Fruit fly (Drosophila melanogaster) Kc167 (cell line): Measurements from ENCODE around the gene ps.

Experiments used
- Myc ChIP-seq: fragments of >200 bp; optimal IDR thresholded peaks from 2 replicates; lab custom pipeline; 2017; ENCODE audit warnings: missing external identifiers
- Sin3A ChIP-seq: fragments of >200 bp; optimal IDR thresholded peaks from 2 replicates; lab custom pipeline; 2018; ENCODE audit warnings: missing external identifiers

DNA sequence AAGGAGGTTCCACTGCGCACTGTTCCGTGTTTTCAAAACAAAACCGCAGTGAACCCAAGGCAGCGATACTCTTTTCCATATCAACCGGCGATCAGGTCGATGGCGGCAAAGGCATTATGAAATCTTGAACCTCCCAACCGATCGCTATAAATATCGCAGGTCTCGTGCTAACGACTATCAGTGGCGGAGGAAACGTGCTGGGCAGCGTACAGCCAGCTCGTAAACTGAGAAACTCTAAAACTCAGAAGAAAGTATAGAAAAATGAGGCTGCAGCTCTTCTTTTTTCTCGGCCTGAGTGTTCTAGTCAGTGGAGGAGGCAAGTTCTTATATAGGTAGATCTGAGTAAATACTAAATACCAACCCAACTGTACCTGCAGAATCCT lies 76.9 kb downstream of the ps start, which contains the start of gene phu:
- TF ChIP-seq Sin3A (no peak), Myc (no peak)
